Fruit fly (Drosophila melanogaster): ENCODE measurements around the gene CG18518.

Gene CG18518

DNA sequence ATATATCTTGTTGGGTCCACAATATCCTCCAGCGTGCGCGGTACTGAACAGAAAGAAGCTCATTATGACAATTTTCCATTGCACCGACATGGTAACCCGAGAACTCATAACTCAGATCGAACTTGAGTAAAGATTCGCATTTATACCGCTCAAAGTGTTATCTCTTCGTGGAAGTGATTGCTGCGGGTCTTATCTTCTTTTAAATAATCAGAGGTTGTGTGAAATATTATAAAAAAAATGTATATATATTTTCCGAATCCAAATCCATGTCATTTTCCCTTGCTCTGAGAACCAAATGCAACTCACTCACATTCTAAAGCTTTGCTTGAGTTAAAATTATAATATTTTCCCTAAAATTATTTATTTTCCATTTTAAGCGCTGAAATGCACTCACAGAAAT lies 23.4 kb downstream of the CG18518 start, which contains the start of gene CG42876:
Gene CG42876 (minus strand): TSS at position 101 of the 400 bp plus-strand sequence.
- no peak for TF ChIP-seq cic (GFP tag; optimal IDR thresholded peaks at IDR 0.05)
- TF ChIP-seq CG33017 (tag; optimal IDR thresholded peaks at IDR 0.05) = no peak
- TF ChIP-seq pad (GFP tag; optimal IDR thresholded peaks at IDR 0.05) = no peak
- TF ChIP-seq Mnt (GFP tag; optimal IDR thresholded peaks at IDR 0.05) = no peak
- no peak for TF ChIP-seq toe (GFP tag; optimal IDR thresholded peaks at IDR 0.05)
- no peak for TF ChIP-seq CG7101 (tag; optimal IDR thresholded peaks at IDR 0.05)
- TF ChIP-seq kay (GFP tag; ENCODE audit: borderline replicate concordance) = no peak
- no peak for TF ChIP-seq CG5204 (GFP tag; optimal IDR thresholded peaks at IDR 0.05)
- TF ChIP-seq tj (GFP tag; optimal IDR thresholded peaks at IDR 0.05) = no peak
- no peak for TF ChIP-seq CG1620 (GFP tag; optimal IDR thresholded peaks at IDR 0.05)
- no peak for TF ChIP-seq CG12768 (GFP tag; optimal IDR thresholded peaks at IDR 0.05)
- TF ChIP-seq bab1 (GFP tag; optimal IDR thresholded peaks at IDR 0.05) = no peak
- TF ChIP-seq Hr96 (GFP tag; optimal IDR thresholded peaks at IDR 0.05) = no peak

DNA sequence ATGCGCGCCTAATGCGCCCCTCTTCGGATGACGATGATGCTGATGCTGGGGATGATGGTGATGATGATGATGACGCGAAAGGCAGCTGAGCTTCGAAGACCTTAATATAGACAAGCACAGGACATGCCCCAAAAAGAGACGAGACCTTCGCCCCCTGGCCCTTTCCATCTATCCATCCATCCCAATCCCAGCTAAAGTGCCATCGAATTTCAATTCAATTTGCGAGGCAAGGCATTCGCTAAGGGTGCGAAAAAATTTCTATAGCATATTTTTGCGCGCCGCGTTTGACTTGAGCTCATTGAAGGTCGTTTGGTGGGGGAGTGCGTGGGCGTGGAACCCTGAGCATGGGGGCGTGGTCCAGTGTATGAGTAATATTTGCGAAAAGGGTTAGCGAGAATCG lies 39.2 kb downstream of the CG18518 start:
- TF ChIP-seq Mnt (GFP tag; optimal IDR thresholded peaks at IDR 0.05) = no peak
- no peak for TF ChIP-seq cnc (optimal IDR thresholded peaks at IDR 0.05)
- no peak for TF ChIP-seq CG1620 (GFP tag; optimal IDR thresholded peaks at IDR 0.05)
- TF ChIP-seq CG5204 (GFP tag; optimal IDR thresholded peaks at IDR 0.05) = no peak
- TF ChIP-seq toe (GFP tag; optimal IDR thresholded peaks at IDR 0.05) = no peak
- no peak for TF ChIP-seq tj (GFP tag; optimal IDR thresholded peaks at IDR 0.05)
- TF ChIP-seq Clk (GFP tag; optimal IDR thresholded peaks at IDR 0.05) = no peak
- no peak for TF ChIP-seq CG12768 (GFP tag; optimal IDR thresholded peaks at IDR 0.05)
- no peak for TF ChIP-seq Hr96 (GFP tag; optimal IDR thresholded peaks at IDR 0.05)
- TF ChIP-seq pad (GFP tag; optimal IDR thresholded peaks at IDR 0.05) = no peak

Measured in whole organism, adult.